Fruit fly (Drosophila melanogaster) whole organism: ENCODE measurements around the gene CG14676.

Experiments
- CG8478 ChIP-seq: fragments of >200 bp; optimal IDR thresholded peaks from 2 replicates; lab custom pipeline; 2018; ENCODE audit warnings: inconsistent platforms
- Dll ChIP-seq: fragments of >200 bp; optimal IDR thresholded peaks from 2 replicates; lab custom pipeline; 2017
- EcR ChIP-seq, 2 experiments: fragments of >200 bp; optimal IDR thresholded peaks; 2 replicates each; lab custom pipeline; 2017; ENCODE audit warnings: missing biosample characterization in 2 of 2, missing genetic modification characterization in 2 of 2, missing genetic modification reagents in 2 of 2
- pan ChIP-seq: fragments of >200 bp; optimal IDR thresholded peaks from 2 replicates; lab custom pipeline; 2017
- psq ChIP-seq: fragments of >200 bp; optimal IDR thresholded peaks from 2 replicates; lab custom pipeline; 2017
- usp ChIP-seq: fragments of >200 bp; optimal IDR thresholded peaks from 2 replicates; lab custom pipeline; 2017; ENCODE audit warnings: missing biosample characterization, missing genetic modification characterization, mixed read lengths

Gene CG14676

dm6 chr3R:5871393-5871792 is 24.4 kb downstream of the CG14676 start:
- TF ChIP-seq Dll (lab: Kevin White, UChicago) (no peak), CG8478 (lab: Kevin White, UChicago) (no peak), pan (no peak), usp (GFP tag; lab: Kevin White, UChicago) (no peak), psq (no peak), EcR (GFP tag; optimal IDR thresholded peaks at IDR 0.05; lab: Kevin White, UChicago) (no peak)

DNA sequence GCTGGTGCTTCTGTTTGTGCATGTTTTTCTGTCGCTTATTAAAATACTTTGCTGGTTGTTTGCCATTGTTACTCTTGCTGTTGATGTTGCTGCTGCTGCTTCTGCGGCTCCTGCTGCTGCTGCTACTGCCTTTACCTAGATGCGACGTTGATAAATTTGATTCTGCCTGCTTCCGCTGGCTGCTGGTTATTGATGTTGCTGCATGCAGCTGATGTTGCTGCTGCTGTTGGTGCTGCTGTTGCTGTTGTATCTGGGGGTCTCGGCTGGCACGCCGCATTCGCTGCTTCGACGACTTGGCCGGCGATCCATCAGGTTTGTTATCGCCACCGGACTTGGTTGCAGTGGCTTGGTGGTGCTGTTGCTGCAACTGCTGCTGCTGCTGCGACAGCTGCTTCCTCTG is 30.3 kb downstream of the CG14676 start:
- no peak for TF ChIP-seq pan

- TF ChIP-seq usp (GFP tag; lab: Kevin White, UChicago) (no peak), pan (no peak), EcR (GFP tag; optimal IDR thresholded peaks at IDR 0.05; lab: Kevin White, UChicago) (no peak)
Observed at dm6 chr3R:5881308-5881707, 34.3 kb downstream of the CG14676 start.
